Fruit fly (Drosophila melanogaster) whole organism, embryonic: Measurements from ENCODE around the gene CG33287.

Experiments used
- ATbp ChIP-seq: fragments of 200-800 bp; sonication (Bioruptor generic); optimal IDR thresholded peaks from 2 replicates; lab custom pipeline; 2017; ENCODE audit warnings: missing biosample characterization, mild to moderate bottlenecking, missing genetic modification characterization, missing genetic modification reagents
- Atf-2 ChIP-seq: fragments of 200-800 bp; sonication (Bioruptor generic); optimal IDR thresholded peaks from 2 replicates; lab custom pipeline; 2016; ENCODE audit warnings: missing biosample characterization, missing genetic modification characterization
- CG11247 ChIP-seq: fragments of 200-800 bp; sonication (Bioruptor generic); IDR thresholded peaks from 2 replicates; pipeline ENCODE4 v1.3.6; 2022; ENCODE audit warnings: missing biosample characterization, missing genetic modification characterization
- CG12104 ChIP-seq: fragments of 200-800 bp; sonication (Bioruptor generic); optimal IDR thresholded peaks from 3 replicates; lab custom pipeline; 2016; ENCODE audit warnings: missing biosample characterization, missing genetic modification characterization
- CG1233 ChIP-seq: fragments of 200-800 bp; sonication (Bioruptor generic); optimal IDR thresholded peaks from 4 replicates; lab custom pipeline; 2018; ENCODE audit warnings: missing biosample characterization, mild to moderate bottlenecking, missing genetic modification characterization
- CG15696 ChIP-seq: fragments of 200-800 bp; sonication (Bioruptor generic); optimal IDR thresholded peaks from 2 replicates; lab custom pipeline; 2019; ENCODE audit warnings: missing biosample characterization, mild to moderate bottlenecking, missing genetic modification characterization, moderate library complexity
- CG16813 ChIP-seq: fragments of 200-800 bp; sonication (Bioruptor generic); IDR thresholded peaks from 3 replicates; pipeline ENCODE4 v1.3.6; 2022; ENCODE audit warnings: missing biosample characterization, missing genetic modification characterization; ENCODE audit not compliant: partially characterized antibody
- CG17361 ChIP-seq: fragments of 200-800 bp; sonication (Bioruptor generic); IDR thresholded peaks from 3 replicates; pipeline ENCODE4 v1.3.6; 2022; ENCODE audit warnings: missing biosample characterization, missing genetic modification characterization
- CG2120 ChIP-seq: fragments of 200-800 bp; sonication (Bioruptor generic); optimal IDR thresholded peaks from 3 replicates; lab custom pipeline; 2016; ENCODE audit warnings: missing biosample characterization, missing genetic modification characterization
- CG2199 ChIP-seq: fragments of 200-800 bp; sonication (Bioruptor generic); IDR thresholded peaks from 3 replicates; pipeline ENCODE4 v1.3.6; 2022; ENCODE audit warnings: missing biosample characterization, missing genetic modification characterization
- CG31365 ChIP-seq: fragments of 200-800 bp; sonication (Bioruptor generic); optimal IDR thresholded peaks from 2 replicates; lab custom pipeline; 2018; ENCODE audit warnings: missing biosample characterization, mild to moderate bottlenecking, missing genetic modification characterization
- CG3163 ChIP-seq: fragments of 200-800 bp; sonication (Bioruptor generic); optimal IDR thresholded peaks from 3 replicates; lab custom pipeline; 2016; ENCODE audit warnings: missing biosample characterization, missing genetic modification characterization
- CG33557 ChIP-seq: fragments of 200-800 bp; sonication (Bioruptor generic); optimal IDR thresholded peaks from 2 replicates; lab custom pipeline; 2019; ENCODE audit warnings: missing biosample characterization, mild to moderate bottlenecking, missing genetic modification characterization, moderate library complexity
- CG7357 ChIP-seq: fragments of 200-800 bp; sonication (Bioruptor generic); IDR thresholded peaks from 3 replicates; pipeline ENCODE4 v1.3.6; 2022; ENCODE audit warnings: missing biosample characterization, missing genetic modification characterization
- CG7786 ChIP-seq: fragments of 200-800 bp; sonication (Bioruptor generic); optimal IDR thresholded peaks from 2 replicates; lab custom pipeline; 2016; ENCODE audit warnings: missing biosample characterization, missing genetic modification characterization
- CG8290 ChIP-seq, 3 experiments: fragments of 200-800 bp; sonication (Bioruptor generic); optimal IDR thresholded peaks; 2 replicates each; lab custom pipeline; 2016 to 2019; ENCODE audit warnings: missing biosample characterization in 3 of 3, missing genetic modification characterization in 3 of 3, mild to moderate bottlenecking in 2 of 3, moderate library complexity in 1 of 3
- CG8944 ChIP-seq: fragments of 200-800 bp; sonication (Bioruptor generic); optimal IDR thresholded peaks from 3 replicates; lab custom pipeline; 2016; ENCODE audit warnings: missing biosample characterization, missing genetic modification characterization
- CG9609 ChIP-seq: fragments of 200-800 bp; sonication (Bioruptor generic); optimal IDR thresholded peaks from 3 replicates; lab custom pipeline; 2016; ENCODE audit warnings: missing biosample characterization, missing genetic modification characterization
- Dref ChIP-seq: fragments of 200-800 bp; sonication (Bioruptor generic); IDR thresholded peaks from 2 replicates; pipeline ENCODE4 v1.3.6; 2022; ENCODE audit warnings: missing biosample characterization, missing genetic modification characterization
- E2f1 ChIP-seq: fragments of 200-800 bp; sonication (Bioruptor generic); IDR thresholded peaks from 2 replicates; pipeline ENCODE4 v1.3.6; 2022; ENCODE audit warnings: missing biosample characterization, missing genetic modification characterization
- Gsc ChIP-seq: fragments of 200-800 bp; sonication (Bioruptor generic); IDR thresholded peaks from 2 replicates; pipeline ENCODE4 v1.3.6; 2022; ENCODE audit warnings: missing biosample characterization, missing genetic modification characterization
- HLH3B ChIP-seq: fragments of 200-800 bp; sonication (Bioruptor generic); IDR thresholded peaks from 2 replicates; pipeline ENCODE4 v1.3.6; 2022; ENCODE audit warnings: missing biosample characterization, missing genetic modification characterization
- HLH4C ChIP-seq: fragments of 200-800 bp; sonication (Bioruptor generic); IDR thresholded peaks from 3 replicates; pipeline ENCODE4 v1.3.6; 2022; ENCODE audit warnings: missing biosample characterization, missing genetic modification characterization; ENCODE audit not compliant: partially characterized antibody
- HmgZ ChIP-seq: fragments of 200-800 bp; sonication (Bioruptor generic); optimal IDR thresholded peaks from 2 replicates; lab custom pipeline; 2018; ENCODE audit warnings: missing biosample characterization, mild to moderate bottlenecking, missing genetic modification characterization
- Hmx ChIP-seq: fragments of 200-800 bp; sonication (Bioruptor generic); optimal IDR thresholded peaks from 2 replicates; lab custom pipeline; 2016; ENCODE audit warnings: missing biosample characterization, missing genetic modification characterization
- Hr39 ChIP-seq: fragments of >200 bp; optimal IDR thresholded peaks from 2 replicates; lab custom pipeline; 2017
- Lim3 ChIP-seq: fragments of 200-800 bp; sonication (Bioruptor generic); IDR thresholded peaks from 2 replicates; pipeline ENCODE4 v1.3.6; 2022; ENCODE audit warnings: missing biosample characterization, missing genetic modification characterization
- MTF-1 ChIP-seq: fragments of 200-800 bp; sonication (Bioruptor generic); optimal IDR thresholded peaks from 2 replicates; lab custom pipeline; 2018; ENCODE audit warnings: missing biosample characterization, mild to moderate bottlenecking, missing genetic modification characterization, borderline replicate concordance
- Meics ChIP-seq: fragments of 200-800 bp; sonication (Bioruptor generic); optimal IDR thresholded peaks from 2 replicates; lab custom pipeline; 2017; ENCODE audit warnings: missing biosample characterization, mild to moderate bottlenecking, missing genetic modification characterization
- Myb ChIP-seq: fragments of 200-800 bp; sonication (Bioruptor generic); optimal IDR thresholded peaks from 2 replicates; lab custom pipeline; 2016; ENCODE audit warnings: missing biosample characterization, missing genetic modification characterization
- NfI ChIP-seq: fragments of 200-800 bp; sonication (Bioruptor generic); optimal IDR thresholded peaks from 3 replicates; lab custom pipeline; 2018; ENCODE audit warnings: missing biosample characterization, mild to moderate bottlenecking, missing genetic modification characterization, moderate library complexity
- Sry-β ChIP-seq: fragments of 200-800 bp; sonication (Bioruptor generic); optimal IDR thresholded peaks from 2 replicates; lab custom pipeline; 2018; ENCODE audit warnings: missing biosample characterization, mild to moderate bottlenecking, missing genetic modification characterization, moderate library complexity
- Taf1 ChIP-seq: fragments of 200-800 bp; sonication (Bioruptor generic); IDR thresholded peaks from 2 replicates; pipeline ENCODE4 v1.3.6; 2022; ENCODE audit warnings: missing biosample characterization, missing genetic modification characterization
- YL-1 ChIP-seq: fragments of 200-800 bp; sonication (Bioruptor generic); optimal IDR thresholded peaks from 3 replicates; lab custom pipeline; 2017; ENCODE audit warnings: missing biosample characterization, mild to moderate bottlenecking, missing genetic modification characterization
- cato ChIP-seq: fragments of 200-800 bp; sonication (Bioruptor generic); optimal IDR thresholded peaks from 2 replicates; lab custom pipeline; 2016; ENCODE audit warnings: missing biosample characterization, missing genetic modification characterization, borderline replicate concordance
- chn ChIP-seq: fragments of 200-800 bp; sonication (Bioruptor generic); optimal IDR thresholded peaks from 2 replicates; lab custom pipeline; 2016; ENCODE audit warnings: missing biosample characterization, missing genetic modification characterization
- crp ChIP-seq, 2 experiments: fragments of 200-800 bp; sonication (Bioruptor generic); optimal IDR thresholded peaks; 2 replicates in 1 of 2; 3 replicates in 1 of 2; lab custom pipeline; 2017; ENCODE audit warnings: missing biosample characterization in 2 of 2, missing genetic modification characterization in 2 of 2, mild to moderate bottlenecking in 1 of 2, moderate library complexity in 1 of 2
- dimm ChIP-seq: fragments of 200-800 bp; sonication (Bioruptor generic); IDR thresholded peaks from 2 replicates; pipeline ENCODE4 v1.3.6; 2022; ENCODE audit warnings: missing biosample characterization, missing genetic modification characterization
- dmrt11E ChIP-seq: fragments of 200-800 bp; sonication (Bioruptor generic); optimal IDR thresholded peaks from 3 replicates; lab custom pipeline; 2018; ENCODE audit warnings: missing biosample characterization, mild to moderate bottlenecking, missing genetic modification characterization, moderate library complexity
- esg ChIP-seq: fragments of 200-800 bp; sonication (Bioruptor generic); conservative IDR thresholded peaks from 2 replicates; pipeline ENCODE4 v1.3.6; 2022; ENCODE audit warnings: missing biosample characterization, missing genetic modification characterization
- gcm ChIP-seq: fragments of 200-800 bp; sonication (Bioruptor generic); optimal IDR thresholded peaks from 2 replicates; lab custom pipeline; 2019; ENCODE audit warnings: missing biosample characterization, mild to moderate bottlenecking, missing genetic modification characterization, moderate library complexity
- klu ChIP-seq: fragments of 200-800 bp; sonication (Bioruptor generic); IDR thresholded peaks from 2 replicates; pipeline ENCODE4 v1.3.6; 2022; ENCODE audit warnings: missing biosample characterization, missing genetic modification characterization
- nau ChIP-seq: fragments of 200-800 bp; sonication (Bioruptor generic); optimal IDR thresholded peaks from 3 replicates; lab custom pipeline; 2017; ENCODE audit warnings: missing biosample characterization, mild to moderate bottlenecking, missing genetic modification characterization, missing genetic modification reagents
- shn ChIP-seq: fragments of 200-800 bp; sonication (Bioruptor generic); optimal IDR thresholded peaks from 3 replicates; lab custom pipeline; 2016; ENCODE audit warnings: missing biosample characterization, missing genetic modification characterization
- slbo ChIP-seq: fragments of 200-800 bp; sonication (Bioruptor generic); IDR thresholded peaks from 2 replicates; pipeline ENCODE4 v1.3.6; 2022; ENCODE audit warnings: missing biosample characterization, missing genetic modification characterization
- sr ChIP-seq: fragments of 200-800 bp; sonication (Bioruptor generic); IDR thresholded peaks from 3 replicates; pipeline ENCODE4 v1.3.6; 2022; ENCODE audit warnings: missing biosample characterization, missing genetic modification characterization
- stc ChIP-seq: fragments of 200-800 bp; sonication (Bioruptor generic); IDR thresholded peaks from 2 replicates; pipeline ENCODE4 v1.3.6; 2022; ENCODE audit warnings: missing biosample characterization, missing genetic modification characterization
- tgo ChIP-seq: fragments of 200-800 bp; sonication (Bioruptor generic); IDR thresholded peaks from 3 replicates; pipeline ENCODE4 v1.3.6; 2022; ENCODE audit warnings: missing biosample characterization, missing genetic modification characterization
- wdn ChIP-seq: fragments of 200-800 bp; sonication (Bioruptor generic); IDR thresholded peaks from 2 replicates; pipeline ENCODE4 v1.3.6; 2022; ENCODE audit warnings: missing biosample characterization, missing genetic modification characterization
- zfh2 ChIP-seq: fragments of 200-800 bp; sonication (Bioruptor generic); optimal IDR thresholded peaks from 2 replicates; lab custom pipeline; 2016; ENCODE audit warnings: missing biosample characterization, missing genetic modification characterization

The CG33287 gene

dm6 chr3L:21009405-21010120, 39.1 kb upstream of the CG33287 start (continued):
- TF ChIP-seq HLH4C (GFP tag; lab: Robert Waterston, UW), result no peak
- TF ChIP-seq esg (GFP tag; lab: Robert Waterston, UW), result peak; percentile 42
- peak; percentile 50 for TF ChIP-seq Meics (GFP tag; lab: Kevin White, UChicago)
- TF ChIP-seq MTF-1, result no peak
- TF ChIP-seq CG2120 (GFP tag; lab: Kevin White, UChicago), result peak; percentile 75
- TF ChIP-seq CG11247 (GFP tag; lab: Robert Waterston, UW), result no peak
- TF ChIP-seq klu (GFP tag; lab: Robert Waterston, UW), result no peak
- peak; percentile 61; the same call in 1 of the 3 replicates for TF ChIP-seq CG17361 (GFP tag; lab: Robert Waterston, UW)
- TF ChIP-seq cato (GFP tag; lab: Kevin White, UChicago), result no peak
- TF ChIP-seq CG31365 (tag; lab: Kevin White, UChicago), result no peak
- TF ChIP-seq CG7357 (GFP tag; lab: Robert Waterston, UW), result peak; percentile 34; the same call in 1 of the 3 replicates
- TF ChIP-seq wdn (GFP tag; lab: Robert Waterston, UW), result 0 out of 2 replicates have a peak, but pooled peaks have one; percentile 43
- peak; percentile 33 for TF ChIP-seq Myb (GFP tag; lab: Kevin White, UChicago)
- TF ChIP-seq CG12104, result peak; percentile 26
- TF ChIP-seq CG8290 (GFP tag; optimal IDR thresholded peaks at IDR 0.05; lab: Kevin White, UChicago), result no peak
- peak in 1 of 2 experiments; percentile 15 for TF ChIP-seq CG8290 (tag; optimal IDR thresholded peaks at IDR 0.05; lab: Kevin White, UChicago)
- peak; percentile 55 for TF ChIP-seq Atf-2 (GFP tag; lab: Kevin White, UChicago)
- TF ChIP-seq shn, result no peak
- peak; percentile 30 for TF ChIP-seq nau
- no peak for TF ChIP-seq CG16813
- no peak for TF ChIP-seq Hr39 (lab: Kevin White, UChicago)
- TF ChIP-seq Lim3, result no peak
- TF ChIP-seq NfI (GFP tag; lab: Kevin White, UChicago), result peak; percentile 19
- TF ChIP-seq ATbp (GFP tag; lab: Kevin White, UChicago), result peak; percentile 47
- peak; percentile 65 for TF ChIP-seq Taf1 (GFP tag; lab: Robert Waterston, UW)
- no peak for TF ChIP-seq Dref
- peak; percentile 55 for TF ChIP-seq CG3163 (GFP tag; lab: Kevin White, UChicago)
- TF ChIP-seq HmgZ (tag; lab: Kevin White, UChicago), result peak; percentile 47
- peak; percentile 26 for TF ChIP-seq CG1233 (GFP tag; lab: Kevin White, UChicago)
- TF ChIP-seq CG7786 (GFP tag; lab: Kevin White, UChicago), result peak; percentile 45
- peak; percentile 11 for TF ChIP-seq zfh2
- TF ChIP-seq dmrt11E (tag; lab: Kevin White, UChicago), result peak; percentile 16
- TF ChIP-seq dimm, result no peak
- TF ChIP-seq Hmx (GFP tag; lab: Kevin White, UChicago), result no peak
- TF ChIP-seq slbo (GFP tag; lab: Robert Waterston, UW), result peak; percentile 70
- TF ChIP-seq CG8944 (GFP tag; lab: Kevin White, UChicago), result no peak
- TF ChIP-seq E2f1 (GFP tag; lab: Robert Waterston, UW), result peak; percentile 72
- TF ChIP-seq tgo (GFP tag; lab: Robert Waterston, UW), result peak; percentile 70
- no peak for TF ChIP-seq gcm (GFP tag; lab: Kevin White, UChicago)
- TF ChIP-seq stc (GFP tag; lab: Robert Waterston, UW), result peak; percentile 72; the same call in 1 of the 2 replicates
- no peak for TF ChIP-seq YL-1
- TF ChIP-seq Gsc (GFP tag; lab: Robert Waterston, UW), result no peak
- TF ChIP-seq sr, result no peak
- TF ChIP-seq HLH3B (GFP tag; lab: Robert Waterston, UW), result peak; percentile 60
- no peak for TF ChIP-seq CG33557 (GFP tag; lab: Kevin White, UChicago)
- TF ChIP-seq crp (GFP tag; optimal IDR thresholded peaks at IDR 0.05; lab: Kevin White, UChicago), result peak in 1 of 2 experiments; percentile 69
- TF ChIP-seq Sry-β (GFP tag; lab: Kevin White, UChicago), result no peak
- no peak for TF ChIP-seq CG2199 (GFP tag; lab: Robert Waterston, UW)
- no peak for TF ChIP-seq CG15696 (tag; lab: Kevin White, UChicago)
- peak; percentile 28 for TF ChIP-seq chn
- peak; percentile 33 for TF ChIP-seq CG9609
